Fruit fly (Drosophila melanogaster) whole organism, embryonic: ENCODE measurements around the gene Lgr1.
A peak's percentile ranks its signal among the peaks of the same experiment; 100 is the strongest.

Source experiments
- B-H2 ChIP-seq: fragments of 200-800 bp; sonication (Bioruptor generic); optimal IDR thresholded peaks from 2 replicates; lab custom pipeline; 2018; ENCODE audit warnings: missing biosample characterization, mild to moderate bottlenecking, missing genetic modification characterization
- CG10431 ChIP-seq: fragments of 200-800 bp; sonication (Bioruptor generic); optimal IDR thresholded peaks from 3 replicates; lab custom pipeline; 2018; ENCODE audit warnings: missing biosample characterization, mild to moderate bottlenecking, missing genetic modification characterization
- CG10543 ChIP-seq: fragments of 200-800 bp; sonication (Bioruptor generic); optimal IDR thresholded peaks from 3 replicates; lab custom pipeline; 2017; ENCODE audit warnings: missing biosample characterization, mild to moderate bottlenecking, missing genetic modification characterization, moderate library complexity
- CG11456 ChIP-seq: fragments of 200-800 bp; sonication (Bioruptor generic); IDR thresholded peaks from 3 replicates; pipeline ENCODE4 v1.3.6; 2022; ENCODE audit warnings: missing biosample characterization, missing genetic modification characterization
- CG11696 ChIP-seq: fragments of 200-800 bp; sonication (Bioruptor generic); IDR thresholded peaks from 2 replicates; pipeline ENCODE4 v1.3.6; 2022; ENCODE audit warnings: missing biosample characterization, missing genetic modification characterization
- CG17568 ChIP-seq: fragments of 200-800 bp; sonication (Bioruptor generic); optimal IDR thresholded peaks from 2 replicates; lab custom pipeline; 2018; ENCODE audit warnings: missing biosample characterization, mild to moderate bottlenecking, missing genetic modification characterization, moderate library complexity
- CG32532 ChIP-seq: fragments of 200-800 bp; sonication (Bioruptor generic); IDR thresholded peaks from 2 replicates; pipeline ENCODE4 v1.3.6; 2022; ENCODE audit warnings: missing biosample characterization, missing genetic modification characterization
- CG34376 ChIP-seq: fragments of 200-800 bp; sonication (Bioruptor generic); optimal IDR thresholded peaks from 2 replicates; lab custom pipeline; 2018; ENCODE audit warnings: missing biosample characterization, mild to moderate bottlenecking, missing genetic modification characterization
- CG3726 ChIP-seq: fragments of 200-800 bp; sonication (Bioruptor generic); IDR thresholded peaks from 3 replicates; pipeline ENCODE4, ENCODE4 v1.3.6; 2022; ENCODE audit warnings: missing biosample characterization, missing genetic modification characterization
- CG43689 ChIP-seq: fragments of 200-800 bp; sonication (Bioruptor generic); IDR thresholded peaks from 2 replicates; pipeline ENCODE4 v1.3.6; 2022; ENCODE audit warnings: missing biosample characterization, missing genetic modification characterization
- CG7271 ChIP-seq: fragments of 200-800 bp; sonication (Bioruptor generic); optimal IDR thresholded peaks from 2 replicates; lab custom pipeline; 2018; ENCODE audit warnings: missing biosample characterization, mild to moderate bottlenecking, missing genetic modification characterization, moderate library complexity
- CG7372 ChIP-seq: fragments of 200-800 bp; sonication (Bioruptor generic); IDR thresholded peaks from 2 replicates; pipeline ENCODE4 v1.3.6; 2022; ENCODE audit warnings: missing biosample characterization, missing genetic modification characterization
- CG8290 ChIP-seq, 3 experiments: fragments of 200-800 bp; sonication (Bioruptor generic); optimal IDR thresholded peaks; 2 replicates each; lab custom pipeline; 2016 to 2019; ENCODE audit warnings: missing biosample characterization in 3 of 3, missing genetic modification characterization in 3 of 3, mild to moderate bottlenecking in 2 of 3, moderate library complexity in 1 of 3
- CG9817 ChIP-seq: fragments of 200-800 bp; sonication (Bioruptor generic); optimal IDR thresholded peaks from 2 replicates; lab custom pipeline; 2018; ENCODE audit warnings: missing biosample characterization, mild to moderate bottlenecking, missing genetic modification characterization, moderate library complexity
- CG9876 ChIP-seq: fragments of 200-800 bp; sonication (Bioruptor generic); optimal IDR thresholded peaks from 2 replicates; lab custom pipeline; 2016; ENCODE audit warnings: missing biosample characterization, missing genetic modification characterization
- CG9932 ChIP-seq: fragments of 200-800 bp; sonication (Bioruptor generic); IDR thresholded peaks from 2 replicates; pipeline ENCODE4 v1.3.6; 2022; ENCODE audit warnings: missing biosample characterization, missing genetic modification characterization
- CTCF ChIP-seq: fragments of 200-800 bp; sonication (Bioruptor generic); optimal IDR thresholded peaks from 2 replicates; lab custom pipeline; 2017; ENCODE audit warnings: missing biosample characterization, mild to moderate bottlenecking, missing genetic modification characterization, moderate library complexity
- Dref ChIP-seq: fragments of 200-800 bp; sonication (Bioruptor generic); IDR thresholded peaks from 2 replicates; pipeline ENCODE4 v1.3.6; 2022; ENCODE audit warnings: missing biosample characterization, missing genetic modification characterization
- Ets65A ChIP-seq: fragments of 200-800 bp; sonication (Bioruptor generic); peaks from one replicate; lab custom pipeline; 2016; ENCODE audit warnings: missing biosample characterization, missing genetic modification characterization
- Fer1 ChIP-seq: fragments of 200-800 bp; sonication (Bioruptor generic); optimal IDR thresholded peaks from 2 replicates; lab custom pipeline; 2017; ENCODE audit warnings: missing biosample characterization, mild to moderate bottlenecking, missing genetic modification characterization
- GATAe ChIP-seq: fragments of 200-800 bp; sonication (Bioruptor generic); conservative IDR thresholded peaks from 2 replicates; pipeline ENCODE4 v1.3.6; 2022; ENCODE audit warnings: missing biosample characterization, missing genetic modification characterization
- MESR4 ChIP-seq: fragments of 200-800 bp; sonication (Bioruptor generic); optimal IDR thresholded peaks from 2 replicates; lab custom pipeline; 2018; ENCODE audit warnings: missing biosample characterization, mild to moderate bottlenecking, missing genetic modification characterization, moderate library complexity
- MTF-1 ChIP-seq: fragments of 200-800 bp; sonication (Bioruptor generic); optimal IDR thresholded peaks from 2 replicates; lab custom pipeline; 2018; ENCODE audit warnings: missing biosample characterization, mild to moderate bottlenecking, missing genetic modification characterization, borderline replicate concordance
- Med ChIP-seq: fragments of 200-800 bp; sonication (Bioruptor generic); peaks from one replicate; lab custom pipeline; 2016; ENCODE audit warnings: missing biosample characterization, missing genetic modification characterization, mild to moderate bottlenecking, inconsistent platforms, moderate library complexity
- NK7.1 ChIP-seq: fragments of 200-800 bp; sonication (Bioruptor generic); optimal IDR thresholded peaks from 3 replicates; lab custom pipeline; 2016; ENCODE audit warnings: missing biosample characterization, missing genetic modification characterization
- Sry-β ChIP-seq: fragments of 200-800 bp; sonication (Bioruptor generic); optimal IDR thresholded peaks from 2 replicates; lab custom pipeline; 2018; ENCODE audit warnings: missing biosample characterization, mild to moderate bottlenecking, missing genetic modification characterization, moderate library complexity
- Tbp ChIP-seq: fragments of >200 bp; optimal IDR thresholded peaks from 2 replicates; lab custom pipeline; 2018; ENCODE audit warnings: missing biosample characterization, missing genetic modification characterization
- ash1 ChIP-seq: fragments of 200-800 bp; sonication (Bioruptor generic); optimal IDR thresholded peaks from 2 replicates; lab custom pipeline; 2018; ENCODE audit warnings: missing biosample characterization, mild to moderate bottlenecking, missing genetic modification characterization
- cg ChIP-seq: fragments of 200-800 bp; sonication (Bioruptor generic); optimal IDR thresholded peaks from 3 replicates; lab custom pipeline; 2019; ENCODE audit warnings: missing biosample characterization, mild to moderate bottlenecking, missing genetic modification characterization, moderate library complexity
- cwo ChIP-seq: fragments of 200-800 bp; sonication (Bioruptor generic); optimal IDR thresholded peaks from 3 replicates; lab custom pipeline; 2017; ENCODE audit warnings: missing biosample characterization, missing genetic modification characterization, mild to moderate bottlenecking, moderate library complexity, missing genetic modification reagents
- exex ChIP-seq: fragments of 200-800 bp; sonication (Bioruptor generic); optimal IDR thresholded peaks from 4 replicates; lab custom pipeline; 2018; ENCODE audit warnings: missing biosample characterization, mild to moderate bottlenecking, missing genetic modification characterization, moderate library complexity
- gcm2 ChIP-seq: fragments of 200-800 bp; sonication (Bioruptor generic); optimal IDR thresholded peaks from 2 replicates; lab custom pipeline; 2016; ENCODE audit warnings: missing biosample characterization, missing genetic modification characterization
- grn ChIP-seq: fragments of 200-800 bp; sonication (Bioruptor generic); optimal IDR thresholded peaks from 3 replicates; lab custom pipeline; 2017; ENCODE audit warnings: missing biosample characterization, missing genetic modification characterization
- gro ChIP-seq: fragments of 200-800 bp; sonication (Bioruptor generic); optimal IDR thresholded peaks from 2 replicates; lab custom pipeline; 2016; ENCODE audit warnings: missing biosample characterization, missing genetic modification characterization
- gt ChIP-seq: fragments of 200-800 bp; sonication (Bioruptor generic); IDR thresholded peaks from 2 replicates; pipeline ENCODE4 v1.3.6; 2022; ENCODE audit warnings: missing biosample characterization, missing genetic modification characterization
- hbn ChIP-seq: fragments of 200-800 bp; sonication (Bioruptor generic); IDR thresholded peaks from 2 replicates; pipeline ENCODE4 v1.3.6; 2022; ENCODE audit warnings: missing biosample characterization, missing genetic modification characterization; ENCODE audit not compliant: partially characterized antibody
- lab ChIP-seq: fragments of 200-800 bp; sonication (Bioruptor generic); optimal IDR thresholded peaks from 3 replicates; lab custom pipeline; 2017; ENCODE audit warnings: missing biosample characterization, missing genetic modification characterization, mild to moderate bottlenecking, moderate library complexity, missing genetic modification reagents
- nom ChIP-seq: fragments of 200-800 bp; sonication (Bioruptor generic); optimal IDR thresholded peaks from 2 replicates; lab custom pipeline; 2017; ENCODE audit warnings: missing biosample characterization, missing genetic modification characterization, mild to moderate bottlenecking, moderate library complexity, missing genetic modification reagents
- sc ChIP-seq, 3 experiments: fragments of >200 bp in 2 of 3; fragments of 200-800 bp in 1 of 3; sonication (Bioruptor generic) in 1 of 3; optimal IDR thresholded peaks; 2 replicates in 2 of 3; 3 replicates in 1 of 3; lab custom pipeline; 2017; ENCODE audit warnings: mild to moderate bottlenecking in 1 of 3, missing biosample characterization in 1 of 3, missing genetic modification characterization in 1 of 3, missing genetic modification reagents in 1 of 3
- schlank ChIP-seq: fragments of 200-800 bp; sonication (Bioruptor generic); optimal IDR thresholded peaks from 2 replicates; lab custom pipeline; 2018; ENCODE audit warnings: missing biosample characterization, mild to moderate bottlenecking, missing genetic modification characterization
- sug ChIP-seq: fragments of 200-800 bp; optimal IDR thresholded peaks from 2 replicates; lab custom pipeline; 2019; ENCODE audit warnings: missing biosample characterization, mild to moderate bottlenecking, missing genetic modification characterization, moderate library complexity
- tap ChIP-seq: fragments of 200-800 bp; optimal IDR thresholded peaks from 3 replicates; lab custom pipeline; 2019; ENCODE audit warnings: missing biosample characterization, mild to moderate bottlenecking, missing genetic modification characterization, moderate library complexity
- vvl ChIP-seq: fragments of 200-800 bp; sonication (Bioruptor generic); IDR thresholded peaks from 2 replicates; pipeline ENCODE4 v1.3.6; 2022; ENCODE audit warnings: missing biosample characterization, missing genetic modification characterization
- wek ChIP-seq: fragments of 200-800 bp; sonication (Bioruptor generic); optimal IDR thresholded peaks from 3 replicates; lab custom pipeline; 2018; ENCODE audit warnings: missing biosample characterization, mild to moderate bottlenecking, missing genetic modification characterization, moderate library complexity
- zen ChIP-seq: fragments of 200-800 bp; sonication (Bioruptor generic); optimal IDR thresholded peaks from 3 replicates; lab custom pipeline; 2018; ENCODE audit warnings: missing biosample characterization, mild to moderate bottlenecking, missing genetic modification characterization, moderate library complexity

Lgr1 gene

DNA sequence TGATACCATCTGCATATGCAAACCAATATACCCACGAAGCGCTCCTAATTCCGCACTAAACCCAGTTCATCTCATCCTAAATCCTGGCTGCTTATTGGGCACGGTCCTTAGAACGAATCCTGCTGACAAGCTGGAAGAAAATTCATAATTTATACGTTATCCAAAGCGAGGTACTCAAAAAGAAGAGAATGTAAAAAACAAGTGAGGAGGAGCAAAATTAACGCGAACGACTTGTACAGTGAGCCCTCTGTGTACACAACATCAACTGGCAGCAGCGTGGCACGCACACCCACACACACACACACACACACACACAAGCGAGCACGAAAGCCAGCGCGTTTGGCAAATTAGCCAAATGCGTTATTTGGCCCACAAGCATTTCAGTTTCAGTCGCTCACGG is 10.7 kb downstream of the Lgr1 start, which contains the start of gene TyrRII:
Gene TyrRII (plus strand): TSS at position 301 of the 400 bp plus-strand sequence.
- TF ChIP-seq CG3726 (no peak), gt (GFP tag; lab: Robert Waterston, UW) (no peak), schlank (tag; lab: Kevin White, UChicago) (no peak), CG10431 (GFP tag; lab: Kevin White, UChicago) (no peak), vvl (GFP tag; lab: Robert Waterston, UW) (no peak), gcm2 (GFP tag; lab: Kevin White, UChicago) (no peak), nom (GFP tag; lab: Kevin White, UChicago) (no peak), ash1 (no peak), CG9876 (GFP tag; lab: Kevin White, UChicago) (no peak)

DNA sequence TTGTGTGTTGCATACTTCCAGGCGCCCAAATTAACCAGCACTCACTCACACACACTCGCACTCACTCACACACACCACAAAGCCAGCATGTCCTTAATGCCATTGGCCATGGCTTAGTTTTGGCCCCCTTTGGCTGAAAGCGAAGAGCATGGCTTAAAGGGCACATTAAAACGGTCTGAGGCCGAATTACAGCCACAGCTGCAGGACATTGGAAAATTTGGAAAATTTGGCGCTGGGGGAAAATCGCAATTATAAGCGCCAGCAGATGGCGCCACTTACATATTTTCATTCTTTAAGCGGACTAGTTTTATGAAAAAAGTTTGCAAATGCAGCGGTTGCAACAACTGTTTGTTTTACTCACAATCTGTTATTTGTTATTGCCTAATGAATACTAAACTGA is 17.0 kb downstream of the Lgr1 start:
- TF ChIP-seq Ets65A, result peak; percentile 19
- TF ChIP-seq Tbp (GFP tag; lab: Kevin White, UChicago), result no peak
- peak; percentile 28 for TF ChIP-seq Med
- no peak for TF ChIP-seq NK7.1
- peak; percentile 75 for TF ChIP-seq CTCF (GFP tag; lab: Kevin White, UChicago)
- peak; percentile 9 for TF ChIP-seq zen (tag; lab: Kevin White, UChicago)
- no peak for TF ChIP-seq MESR4 (GFP tag; lab: Kevin White, UChicago)
- TF ChIP-seq cg (GFP tag; lab: Kevin White, UChicago), result peak; percentile 26
- TF ChIP-seq tap (tag; lab: Kevin White, UChicago), result no peak

DNA sequence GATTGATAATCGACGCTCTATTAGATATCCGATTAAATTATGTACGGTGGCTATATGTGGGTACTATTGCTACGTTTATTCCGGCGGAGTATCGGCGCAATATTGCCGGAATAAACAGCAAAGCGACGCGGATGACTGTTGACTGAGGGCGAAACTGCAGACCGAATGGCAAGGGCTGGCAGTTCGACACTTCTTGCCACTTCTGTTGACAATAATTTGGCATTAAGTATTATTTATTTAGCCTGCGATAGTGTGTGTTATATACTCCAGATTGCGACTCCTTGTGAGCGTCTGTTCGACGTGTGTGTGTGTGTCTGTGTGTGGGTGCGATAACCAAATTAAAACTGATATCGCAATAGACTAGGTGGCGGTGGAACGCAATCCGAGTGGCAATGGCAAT is 33.3 kb downstream of the Lgr1 start:
- no peak for TF ChIP-seq CG7372 (GFP tag; lab: Robert Waterston, UW)
- TF ChIP-seq grn (GFP tag; lab: Kevin White, UChicago), result no peak
- peak; percentile 63 for TF ChIP-seq GATAe (GFP tag; lab: Robert Waterston, UW)
- TF ChIP-seq CG9817 (tag; lab: Kevin White, UChicago), result no peak
- no peak for TF ChIP-seq CG32532 (GFP tag; lab: Robert Waterston, UW)
- peak; percentile 55 for TF ChIP-seq sug (tag; lab: Kevin White, UChicago)
- TF ChIP-seq Fer1 (GFP tag; lab: Kevin White, UChicago), result peak; percentile 2
- TF ChIP-seq cg (GFP tag; lab: Kevin White, UChicago), result peak; percentile 11
- no peak for TF ChIP-seq CG8290 (GFP tag; optimal IDR thresholded peaks at IDR 0.05; lab: Kevin White, UChicago)
- TF ChIP-seq CG8290 (tag; optimal IDR thresholded peaks at IDR 0.05; lab: Kevin White, UChicago), result peak in 1 of 2 experiments; percentile 5
- peak; percentile 28 for TF ChIP-seq lab (GFP tag; lab: Kevin White, UChicago)
- TF ChIP-seq cwo (GFP tag; lab: Kevin White, UChicago), result peak; percentile 43
- TF ChIP-seq wek (GFP tag; lab: Kevin White, UChicago), result no peak
- peak; percentile 93 for TF ChIP-seq exex
- TF ChIP-seq CG17568, result no peak
- TF ChIP-seq MESR4 (GFP tag; lab: Kevin White, UChicago), result no peak
- TF ChIP-seq hbn (GFP tag; lab: Robert Waterston, UW), result no peak

DNA sequence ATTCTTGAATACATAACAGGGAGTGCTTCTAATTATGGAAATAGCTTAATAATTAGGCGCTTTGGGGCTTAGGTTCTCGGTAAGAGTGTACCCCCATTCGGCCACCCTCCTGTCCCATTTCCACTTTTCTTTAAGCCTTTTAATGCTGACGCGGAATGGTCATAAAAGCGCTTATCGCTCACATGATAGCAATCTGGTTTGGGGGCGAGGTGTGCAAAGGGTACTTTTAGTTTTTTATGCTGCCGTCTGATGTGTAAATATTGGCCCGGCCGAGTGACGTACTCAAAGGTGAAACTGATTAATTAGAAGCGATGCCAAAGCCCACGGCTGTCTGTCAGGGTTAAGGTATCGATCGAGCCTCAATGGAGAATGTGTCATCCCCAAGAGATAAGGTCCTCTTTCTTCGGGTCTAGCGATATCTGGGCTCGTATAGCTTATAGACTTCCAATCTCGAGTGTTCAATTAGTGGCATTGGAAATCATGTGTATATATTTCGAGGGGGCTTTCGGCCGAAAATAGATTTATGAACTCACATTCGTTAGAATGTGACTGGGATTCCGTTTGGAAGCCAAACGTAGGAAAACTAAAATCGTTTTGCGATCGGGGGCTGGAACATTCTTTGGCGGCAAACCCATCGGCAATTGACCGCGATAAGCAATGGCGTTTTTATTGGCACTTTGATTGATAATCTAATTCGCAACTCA is 34.3 kb downstream of the Lgr1 start:
- TF ChIP-seq CG10543 (GFP tag; lab: Kevin White, UChicago), result peak; percentile 49
- no peak for TF ChIP-seq ash1
- no peak for TF ChIP-seq CG11696
- TF ChIP-seq B-H2, result no peak
- TF ChIP-seq CG9932 (GFP tag; lab: Robert Waterston, UW), result no peak
- no peak for TF ChIP-seq CG43689 (GFP tag; lab: Robert Waterston, UW)
- TF ChIP-seq sc (optimal IDR thresholded peaks at IDR 0.05; lab: Kevin White, UChicago), result no peak
- no peak for TF ChIP-seq sc (GFP tag; optimal IDR thresholded peaks at IDR 0.05; lab: Kevin White, UChicago)
- TF ChIP-seq CG7271, result no peak
- no peak for TF ChIP-seq Dref (GFP tag; lab: Robert Waterston, UW)
- no peak for TF ChIP-seq Sry-β (GFP tag; lab: Kevin White, UChicago)
- no peak for TF ChIP-seq gro (GFP tag; lab: Kevin White, UChicago)
- TF ChIP-seq CG34376 (GFP tag; lab: Kevin White, UChicago), result peak; percentile 39
- peak; percentile 18 for TF ChIP-seq MTF-1 (GFP tag; lab: Kevin White, UChicago)
- 0 out of 3 replicates have a peak, but pooled peaks have one; percentile 56 for TF ChIP-seq CG11456
